Fruit fly (Drosophila melanogaster): Measurements from ENCODE around the gene Rtel1.

Gene Rtel1

DNA sequence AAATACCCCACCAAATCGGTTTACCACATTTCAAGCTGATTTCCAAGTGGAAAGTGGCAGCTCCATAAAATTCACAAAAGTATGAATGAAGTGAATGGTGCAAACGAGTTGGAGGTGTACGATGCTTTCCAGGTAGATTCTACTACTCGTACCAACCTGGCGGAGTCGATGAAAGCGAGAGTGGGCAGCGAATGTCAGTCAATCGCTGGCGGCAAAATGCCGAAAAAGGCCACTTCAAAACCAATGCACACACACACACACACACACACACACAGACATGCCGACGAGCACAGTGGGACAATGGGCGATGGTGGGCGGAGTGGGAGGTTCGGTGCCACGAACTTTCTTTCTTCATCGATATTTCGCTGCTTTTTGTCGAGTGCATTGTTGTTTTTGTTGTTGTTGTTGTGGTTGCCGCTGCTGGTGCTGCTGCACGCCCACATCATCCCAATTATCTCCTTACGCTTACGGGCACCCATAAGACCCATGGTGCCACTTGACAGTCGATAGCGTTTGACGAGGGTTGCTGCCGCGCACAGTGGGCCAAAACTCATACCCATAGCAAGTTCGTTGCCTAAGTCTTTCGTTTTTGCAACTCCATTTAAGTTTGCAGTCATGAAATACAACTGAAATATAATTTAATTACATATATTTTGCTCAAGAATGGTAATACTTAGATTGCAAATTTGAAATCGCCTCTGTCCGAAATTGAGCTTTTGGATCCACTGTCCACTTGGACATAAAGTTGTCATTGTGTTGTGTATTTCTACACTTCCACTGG is 35.9 kb downstream of the Rtel1 start (continued):
- TF ChIP-seq peb (GFP tag; IDR thresholded peaks at IDR 0.05): no peak
- TF ChIP-seq CG8359 (GFP tag; optimal IDR thresholded peaks at IDR 0.05; ENCODE audit: borderline replicate concordance): no peak
- TF ChIP-seq fru (optimal IDR thresholded peaks at IDR 0.05): no peak
- TF ChIP-seq CG8944 (GFP tag; optimal IDR thresholded peaks at IDR 0.05): no peak
- no peak for TF ChIP-seq esg (GFP tag; conservative IDR thresholded peaks at IDR 0.05)
- no peak for TF ChIP-seq Side (GFP tag; optimal IDR thresholded peaks at IDR 0.05)
- TF ChIP-seq MBD-R2 (GFP tag; IDR thresholded peaks at IDR 0.05): no peak
- no peak for TF ChIP-seq amos (GFP tag; IDR thresholded peaks at IDR 0.05; ENCODE audit: partially characterized antibody)
- no peak for TF ChIP-seq HmgD (GFP tag; optimal IDR thresholded peaks at IDR 0.05)
- no peak for TF ChIP-seq CG12155 (GFP tag; optimal IDR thresholded peaks at IDR 0.05)
- TF ChIP-seq Adf1 (GFP tag; IDR thresholded peaks at IDR 0.05): no peak
- TF ChIP-seq CG2712 (tag; optimal IDR thresholded peaks at IDR 0.05): peak; percentile 40
- TF ChIP-seq CG11695 (GFP tag; IDR thresholded peaks at IDR 0.05): peak; percentile 15; the same call in 1 of the 3 replicates
- TF ChIP-seq zf30C (GFP tag; optimal IDR thresholded peaks at IDR 0.05): no peak
- peak; percentile 54 for TF ChIP-seq Asciz (GFP tag; optimal IDR thresholded peaks at IDR 0.05)
- TF ChIP-seq tup (GFP tag; optimal IDR thresholded peaks at IDR 0.05): no peak
- TF ChIP-seq so (GFP tag; IDR thresholded peaks at IDR 0.05): peak; percentile 47; the same call in 1 of the 3 replicates
- TF ChIP-seq Kr (GFP tag; optimal IDR thresholded peaks at IDR 0.05): no peak
- no peak for TF ChIP-seq CG14860 (GFP tag; IDR thresholded peaks at IDR 0.05; ENCODE audit: partially characterized antibody)
- no peak for TF ChIP-seq CG10654 (GFP tag; optimal IDR thresholded peaks at IDR 0.05)
- no peak for TF ChIP-seq ab (GFP tag; optimal IDR thresholded peaks at IDR 0.05)
- peak in 1 of 2 experiments; percentile 17 for TF ChIP-seq Pdp1 (GFP tag; optimal IDR thresholded peaks at IDR 0.05)
- TF ChIP-seq gcm (GFP tag; optimal IDR thresholded peaks at IDR 0.05): peak; percentile 2
- TF ChIP-seq D19A (tag; optimal IDR thresholded peaks at IDR 0.05): no peak
- no peak for TF ChIP-seq CG10462 (GFP tag; optimal IDR thresholded peaks at IDR 0.05)
- TF ChIP-seq CG10147 (GFP tag; optimal IDR thresholded peaks at IDR 0.05): no peak
- TF ChIP-seq sens-2 (GFP tag; IDR thresholded peaks at IDR 0.05): peak; percentile 54; the same call in 1 of the 2 replicates
- no peak for TF ChIP-seq ems (GFP tag; optimal IDR thresholded peaks at IDR 0.05)
- TF ChIP-seq CG3065 (GFP tag; optimal IDR thresholded peaks at IDR 0.05): no peak
- TF ChIP-seq Mad (GFP tag; optimal IDR thresholded peaks at IDR 0.05): no peak
- TF ChIP-seq ato (GFP tag; IDR thresholded peaks at IDR 0.05; ENCODE audit: partially characterized antibody): no peak
- peak; percentile 37 for TF ChIP-seq CoRest (tag; optimal IDR thresholded peaks at IDR 0.05)
- TF ChIP-seq CG17359 (tag; optimal IDR thresholded peaks at IDR 0.05): peak; percentile 64
- peak; percentile 69 for TF ChIP-seq ci (GFP tag; IDR thresholded peaks at IDR 0.05)
- peak; percentile 55; the same call in 1 of the 2 replicates for TF ChIP-seq Xrp1 (GFP tag; IDR thresholded peaks at IDR 0.05)
- TF ChIP-seq corto (GFP tag; optimal IDR thresholded peaks at IDR 0.05): no peak
- TF ChIP-seq nmo (GFP tag; optimal IDR thresholded peaks at IDR 0.05): peak; percentile 57
- no peak for TF ChIP-seq nom (GFP tag; optimal IDR thresholded peaks at IDR 0.05)
- TF ChIP-seq Xbp1 (GFP tag; optimal IDR thresholded peaks at IDR 0.05): peak; percentile 33
- TF ChIP-seq CG7271 (tag; optimal IDR thresholded peaks at IDR 0.05): no peak
- TF ChIP-seq CG8478 (optimal IDR thresholded peaks at IDR 0.05): no peak
- TF ChIP-seq dpn (GFP tag; optimal IDR thresholded peaks at IDR 0.05): peak in 1 of 2 experiments; percentile 24
- no peak for TF ChIP-seq gro (GFP tag; optimal IDR thresholded peaks at IDR 0.05)
- no peak for TF ChIP-seq Fer1 (GFP tag; optimal IDR thresholded peaks at IDR 0.05)
- peak; percentile 61 for TF ChIP-seq oc (tag; optimal IDR thresholded peaks at IDR 0.05)
- TF ChIP-seq sima (GFP tag; optimal IDR thresholded peaks at IDR 0.05): no peak
- TF ChIP-seq dan (GFP tag; IDR thresholded peaks at IDR 0.05): no peak
- TF ChIP-seq CG2199 (GFP tag; IDR thresholded peaks at IDR 0.05): no peak
- no peak for TF ChIP-seq Atf-2 (GFP tag; optimal IDR thresholded peaks at IDR 0.05)
- no peak for TF ChIP-seq hb (GFP tag; IDR thresholded peaks at IDR 0.05; ENCODE audit: partially characterized antibody)

Measured in whole organism, embryonic.